Fruit fly (Drosophila melanogaster) whole organism, embryonic: ENCODE measurements around the gene CG17906.
A peak's percentile ranks its signal among the peaks of the same experiment; 100 is the strongest.

Source experiments
- ATbp ChIP-seq: fragments of 200-800 bp; sonication (Bioruptor generic); optimal IDR thresholded peaks from 2 replicates; lab custom pipeline; 2017; ENCODE audit warnings: missing biosample characterization, mild to moderate bottlenecking, missing genetic modification characterization, missing genetic modification reagents
- Aef1 ChIP-seq: fragments of 200-800 bp; sonication (Bioruptor generic); IDR thresholded peaks from 3 replicates; pipeline ENCODE4 v1.3.6; 2022; ENCODE audit warnings: missing biosample characterization, missing genetic modification characterization
- CG10543 ChIP-seq: fragments of 200-800 bp; sonication (Bioruptor generic); optimal IDR thresholded peaks from 3 replicates; lab custom pipeline; 2017; ENCODE audit warnings: missing biosample characterization, mild to moderate bottlenecking, missing genetic modification characterization, moderate library complexity
- CG10654 ChIP-seq: fragments of 200-800 bp; sonication (Bioruptor generic); optimal IDR thresholded peaks from 2 replicates; lab custom pipeline; 2016; ENCODE audit warnings: missing biosample characterization, missing genetic modification characterization
- CG12155 ChIP-seq: fragments of 200-800 bp; sonication (Bioruptor generic); optimal IDR thresholded peaks from 3 replicates; lab custom pipeline; 2016; ENCODE audit warnings: missing biosample characterization, missing genetic modification characterization
- CG12236 ChIP-seq: fragments of 200-800 bp; sonication (Bioruptor generic); optimal IDR thresholded peaks from 2 replicates; lab custom pipeline; 2016; ENCODE audit warnings: missing biosample characterization, missing genetic modification characterization
- CG14441 ChIP-seq: fragments of 200-800 bp; sonication (Bioruptor generic); IDR thresholded peaks from 2 replicates; pipeline ENCODE4 v1.3.6; 2022; ENCODE audit warnings: missing biosample characterization, missing genetic modification characterization
- CG14667 ChIP-seq: fragments of 200-800 bp; sonication (Bioruptor generic); IDR thresholded peaks from 2 replicates; pipeline ENCODE4 v1.3.6; 2022; ENCODE audit warnings: missing biosample characterization, missing genetic modification characterization
- CG16813 ChIP-seq: fragments of 200-800 bp; sonication (Bioruptor generic); IDR thresholded peaks from 3 replicates; pipeline ENCODE4 v1.3.6; 2022; ENCODE audit warnings: missing biosample characterization, missing genetic modification characterization; ENCODE audit not compliant: partially characterized antibody
- CG16815 ChIP-seq: fragments of 200-800 bp; sonication (Bioruptor generic); optimal IDR thresholded peaks from 3 replicates; lab custom pipeline; 2017; ENCODE audit warnings: missing biosample characterization, mild to moderate bottlenecking, missing genetic modification characterization
- CG17359 ChIP-seq: fragments of 200-800 bp; sonication (Bioruptor generic); optimal IDR thresholded peaks from 3 replicates; lab custom pipeline; 2018; ENCODE audit warnings: missing biosample characterization, mild to moderate bottlenecking, missing genetic modification characterization, moderate library complexity
- CG18262 ChIP-seq: fragments of 200-800 bp; optimal IDR thresholded peaks from 3 replicates; lab custom pipeline; 2019; ENCODE audit warnings: missing biosample characterization, mild to moderate bottlenecking, missing genetic modification characterization, moderate library complexity
- CG31388 ChIP-seq: fragments of 200-800 bp; sonication (Bioruptor generic); optimal IDR thresholded peaks from 2 replicates; lab custom pipeline; 2016; ENCODE audit warnings: missing biosample characterization, missing genetic modification characterization
- CG31441 ChIP-seq: fragments of 200-800 bp; sonication (Bioruptor generic); IDR thresholded peaks from 2 replicates; pipeline ENCODE4 v1.3.6; 2022; ENCODE audit warnings: missing biosample characterization, missing genetic modification characterization
- CG32772 ChIP-seq: fragments of 200-800 bp; sonication (Bioruptor generic); IDR thresholded peaks from 2 replicates; pipeline ENCODE4 v1.3.6; 2022; ENCODE audit warnings: missing biosample characterization, missing genetic modification characterization
- CG4328 ChIP-seq: fragments of 200-800 bp; sonication (Bioruptor generic); optimal IDR thresholded peaks from 3 replicates; lab custom pipeline; 2017; ENCODE audit warnings: missing biosample characterization, missing genetic modification reagents, missing genetic modification characterization
- CG4424 ChIP-seq: fragments of 200-800 bp; sonication (Bioruptor generic); optimal IDR thresholded peaks from 3 replicates; lab custom pipeline; 2016; ENCODE audit warnings: missing biosample characterization, missing genetic modification characterization
- CG8281 ChIP-seq: fragments of 200-800 bp; sonication (Bioruptor generic); optimal IDR thresholded peaks from 2 replicates; lab custom pipeline; 2018; ENCODE audit warnings: missing biosample characterization, mild to moderate bottlenecking, missing genetic modification characterization, moderate library complexity
- CG8765 ChIP-seq: fragments of 200-800 bp; sonication (Bioruptor generic); IDR thresholded peaks from 2 replicates; pipeline ENCODE4 v1.3.6; 2022; ENCODE audit warnings: missing biosample characterization, missing genetic modification characterization
- CG9797 ChIP-seq: fragments of 200-800 bp; sonication (Bioruptor generic); optimal IDR thresholded peaks from 3 replicates; lab custom pipeline; 2018; ENCODE audit warnings: missing biosample characterization, mild to moderate bottlenecking, missing genetic modification characterization
- CG9876 ChIP-seq: fragments of 200-800 bp; sonication (Bioruptor generic); optimal IDR thresholded peaks from 2 replicates; lab custom pipeline; 2016; ENCODE audit warnings: missing biosample characterization, missing genetic modification characterization
- Deaf1 ChIP-seq: fragments of 200-800 bp; optimal IDR thresholded peaks from 3 replicates; lab custom pipeline; 2019; ENCODE audit warnings: missing biosample characterization, mild to moderate bottlenecking, missing genetic modification characterization, moderate library complexity
- Doc3 ChIP-seq: fragments of 200-800 bp; sonication (Bioruptor generic); IDR thresholded peaks from 3 replicates; pipeline ENCODE4 v1.3.6; 2022; ENCODE audit warnings: missing biosample characterization, missing genetic modification characterization; ENCODE audit not compliant: partially characterized antibody
- E2f1 ChIP-seq: fragments of 200-800 bp; sonication (Bioruptor generic); IDR thresholded peaks from 2 replicates; pipeline ENCODE4 v1.3.6; 2022; ENCODE audit warnings: missing biosample characterization, missing genetic modification characterization
- Hr3 ChIP-seq: fragments of 200-800 bp; sonication (Bioruptor generic); optimal IDR thresholded peaks from 3 replicates; lab custom pipeline; 2016; ENCODE audit warnings: missing biosample characterization, missing genetic modification characterization
- Lim3 ChIP-seq: fragments of 200-800 bp; sonication (Bioruptor generic); IDR thresholded peaks from 2 replicates; pipeline ENCODE4 v1.3.6; 2022; ENCODE audit warnings: missing biosample characterization, missing genetic modification characterization
- Mad ChIP-seq: fragments of 200-800 bp; sonication (Bioruptor generic); optimal IDR thresholded peaks from 2 replicates; lab custom pipeline; 2016; ENCODE audit warnings: missing biosample characterization, missing genetic modification characterization
- Meics ChIP-seq: fragments of 200-800 bp; sonication (Bioruptor generic); optimal IDR thresholded peaks from 2 replicates; lab custom pipeline; 2017; ENCODE audit warnings: missing biosample characterization, mild to moderate bottlenecking, missing genetic modification characterization
- Myb ChIP-seq: fragments of 200-800 bp; sonication (Bioruptor generic); optimal IDR thresholded peaks from 2 replicates; lab custom pipeline; 2016; ENCODE audit warnings: missing biosample characterization, missing genetic modification characterization
- NC2β ChIP-seq: fragments of 200-800 bp; sonication (Bioruptor generic); optimal IDR thresholded peaks from 2 replicates; lab custom pipeline; 2016; ENCODE audit warnings: missing biosample characterization, missing genetic modification characterization
- Side ChIP-seq: fragments of 200-800 bp; sonication (Bioruptor generic); optimal IDR thresholded peaks from 2 replicates; lab custom pipeline; 2016; ENCODE audit warnings: missing biosample characterization, missing genetic modification characterization
- Six4 ChIP-seq: fragments of 200-800 bp; sonication (Bioruptor generic); optimal IDR thresholded peaks from 2 replicates; lab custom pipeline; 2016; ENCODE audit warnings: missing biosample characterization, missing genetic modification characterization
- Sox100B ChIP-seq: fragments of 200-800 bp; sonication (Bioruptor generic); optimal IDR thresholded peaks from 3 replicates; lab custom pipeline; 2018; ENCODE audit warnings: missing biosample characterization, mild to moderate bottlenecking, missing genetic modification characterization
- Spps ChIP-seq: fragments of 200-800 bp; sonication (Bioruptor generic); optimal IDR thresholded peaks from 2 replicates; lab custom pipeline; 2018; ENCODE audit warnings: missing biosample characterization, mild to moderate bottlenecking, missing genetic modification characterization
- YL-1 ChIP-seq: fragments of 200-800 bp; sonication (Bioruptor generic); optimal IDR thresholded peaks from 3 replicates; lab custom pipeline; 2017; ENCODE audit warnings: missing biosample characterization, mild to moderate bottlenecking, missing genetic modification characterization
- al ChIP-seq: fragments of 200-800 bp; sonication (Bioruptor generic); IDR thresholded peaks from 2 replicates; pipeline ENCODE4 v1.3.6; 2022; ENCODE audit warnings: missing biosample characterization, missing genetic modification characterization
- br ChIP-seq: fragments of >200 bp; optimal IDR thresholded peaks from 2 replicates; lab custom pipeline; 2017
- cad ChIP-seq: fragments of >200 bp; optimal IDR thresholded peaks from 2 replicates; lab custom pipeline; 2017; ENCODE audit warnings: missing biosample characterization, missing genetic modification characterization
- cato ChIP-seq: fragments of 200-800 bp; sonication (Bioruptor generic); optimal IDR thresholded peaks from 2 replicates; lab custom pipeline; 2016; ENCODE audit warnings: missing biosample characterization, missing genetic modification characterization, borderline replicate concordance
- cwo ChIP-seq: fragments of 200-800 bp; sonication (Bioruptor generic); optimal IDR thresholded peaks from 3 replicates; lab custom pipeline; 2017; ENCODE audit warnings: missing biosample characterization, missing genetic modification characterization, mild to moderate bottlenecking, moderate library complexity, missing genetic modification reagents
- dysf ChIP-seq: fragments of 200-800 bp; sonication (Bioruptor generic); IDR thresholded peaks from 3 replicates; pipeline ENCODE4 v1.3.6; 2022; ENCODE audit warnings: missing biosample characterization, missing genetic modification characterization
- emc ChIP-seq: fragments of 200-800 bp; sonication (Bioruptor generic); optimal IDR thresholded peaks from 2 replicates; lab custom pipeline; 2016; ENCODE audit warnings: missing biosample characterization, missing genetic modification characterization
- eve ChIP-seq, 2 experiments: fragments of >200 bp; optimal IDR thresholded peaks; 2 replicates each; lab custom pipeline; 2017; ENCODE audit warnings: missing biosample characterization in 2 of 2, missing genetic modification characterization in 2 of 2
- exex ChIP-seq: fragments of 200-800 bp; sonication (Bioruptor generic); optimal IDR thresholded peaks from 4 replicates; lab custom pipeline; 2018; ENCODE audit warnings: missing biosample characterization, mild to moderate bottlenecking, missing genetic modification characterization, moderate library complexity
- fd64A ChIP-seq: fragments of 200-800 bp; sonication (Bioruptor generic); optimal IDR thresholded peaks from 3 replicates; lab custom pipeline; 2018; ENCODE audit warnings: missing biosample characterization, mild to moderate bottlenecking, missing genetic modification characterization
- fru ChIP-seq: fragments of >200 bp; optimal IDR thresholded peaks from 2 replicates; lab custom pipeline; 2017
- lab ChIP-seq: fragments of 200-800 bp; sonication (Bioruptor generic); optimal IDR thresholded peaks from 3 replicates; lab custom pipeline; 2017; ENCODE audit warnings: missing biosample characterization, missing genetic modification characterization, mild to moderate bottlenecking, moderate library complexity, missing genetic modification reagents
- lmd ChIP-seq: fragments of 200-800 bp; sonication (Bioruptor generic); IDR thresholded peaks from 2 replicates; pipeline ENCODE4 v1.3.6; 2022; ENCODE audit warnings: missing biosample characterization, missing genetic modification characterization
- maf-S ChIP-seq: fragments of 200-800 bp; sonication (Bioruptor generic); optimal IDR thresholded peaks from 2 replicates; lab custom pipeline; 2016; ENCODE audit warnings: missing biosample characterization, missing genetic modification characterization
- tx ChIP-seq: fragments of 200-800 bp; sonication (Bioruptor generic); optimal IDR thresholded peaks from 2 replicates; lab custom pipeline; 2016; ENCODE audit warnings: missing biosample characterization, missing genetic modification characterization
- unc-4 ChIP-seq: fragments of 200-800 bp; sonication (Bioruptor generic); IDR thresholded peaks from 2 replicates; pipeline ENCODE4 v1.3.6; 2022; ENCODE audit warnings: missing biosample characterization, missing genetic modification characterization; ENCODE audit not compliant: partially characterized antibody

CG17906 gene

dm6 chr2L:8982584-8983302 is 11.4 kb upstream of the CG17906 start (continued):
- TF ChIP-seq CG9797 (GFP tag; lab: Kevin White, UChicago) (no peak), CG18262 (tag; lab: Kevin White, UChicago) (peak; percentile 2), ATbp (GFP tag; lab: Kevin White, UChicago) (no peak), exex (tag; lab: Kevin White, UChicago) (no peak), cwo (GFP tag; lab: Kevin White, UChicago) (peak; percentile 32), al (GFP tag; lab: Robert Waterston, UW) (no peak), Aef1 (GFP tag; lab: Robert Waterston, UW) (no peak; the same call in 2 of the 3 replicates), CG10543 (GFP tag; lab: Kevin White, UChicago) (peak; percentile 2), CG4424 (GFP tag; lab: Kevin White, UChicago) (peak; percentile 36), NC2β (GFP tag; lab: Kevin White, UChicago) (no peak), tx (GFP tag; lab: Kevin White, UChicago) (no peak), cato (GFP tag; lab: Kevin White, UChicago) (no peak), br (no peak), E2f1 (GFP tag; lab: Robert Waterston, UW) (0 out of 2 replicates have a peak, but pooled peaks have one; percentile 35), Doc3 (no peak), YL-1 (no peak), fru (lab: Kevin White, UChicago) (no peak), CG32772 (GFP tag; lab: Robert Waterston, UW) (no peak), Mad (no peak), CG12236 (GFP tag; lab: Kevin White, UChicago) (no peak), CG16813 (no peak), Deaf1 (tag; lab: Kevin White, UChicago) (no peak), fd64A (GFP tag; lab: Kevin White, UChicago) (no peak), Lim3 (GFP tag; lab: Robert Waterston, UW) (no peak), unc-4 (GFP tag; lab: Robert Waterston, UW) (no peak), CG14441 (no peak; the same call in 1 of the 2 replicates), CG8281 (tag; lab: Kevin White, UChicago) (peak; percentile 44), CG31441 (GFP tag; lab: Robert Waterston, UW) (peak; percentile 58; the same call in 1 of the 2 replicates), CG10654 (GFP tag; lab: Kevin White, UChicago) (peak; percentile 4), CG4328 (GFP tag; lab: Kevin White, UChicago) (no peak), Meics (GFP tag; lab: Kevin White, UChicago) (peak; percentile 69), dysf (GFP tag; lab: Robert Waterston, UW) (peak; percentile 80), lmd (GFP tag; lab: Robert Waterston, UW) (peak; percentile 62; the same call in 1 of the 2 replicates), Hr3 (GFP tag; lab: Kevin White, UChicago) (peak; percentile 43), Spps (tag; lab: Kevin White, UChicago) (no peak), CG8765 (GFP tag; lab: Robert Waterston, UW) (no peak), CG17359 (peak; percentile 70), maf-S (GFP tag; lab: Kevin White, UChicago) (peak; percentile 44), Six4 (GFP tag; lab: Kevin White, UChicago) (no peak), CG14667 (no peak), Side (GFP tag; lab: Kevin White, UChicago) (no peak), CG12155 (GFP tag; lab: Kevin White, UChicago) (peak; percentile 29), CG9876 (GFP tag; lab: Kevin White, UChicago) (no peak), CG16815 (GFP tag; lab: Kevin White, UChicago) (no peak), Myb (no peak), cad (GFP tag; lab: Kevin White, UChicago) (no peak), emc (no peak), Sox100B (GFP tag; lab: Kevin White, UChicago) (peak; percentile 53), lab (peak; percentile 74), eve (GFP tag; optimal IDR thresholded peaks at IDR 0.05; lab: Kevin White, UChicago) (peak in 1 of 2 experiments; percentile 57), CG31388 (no peak)
